Fruit fly (Drosophila melanogaster) whole organism, wandering third instar larva: Measurements from ENCODE around the gene CG32228.

ENCODE experiments used
- CrebA ChIP-seq: fragments of 200-800 bp; sonication (Bioruptor generic); optimal IDR thresholded peaks from 2 replicates; lab custom pipeline; 2016; ENCODE audit warnings: missing biosample characterization, mild to moderate bottlenecking, missing genetic modification characterization, borderline replicate concordance
- Dif ChIP-seq: fragments of 200-275, 200-300 bp; sonication (Bioruptor generic); optimal IDR thresholded peaks from 2 replicates; lab custom pipeline; 2018; ENCODE audit warnings: missing biosample characterization, missing genetic modification characterization; ENCODE audit not compliant: partially characterized antibody
- Jra ChIP-seq: sonication (Bioruptor generic); optimal IDR thresholded peaks from 2 replicates; lab custom pipeline; 2016; ENCODE audit warnings: missing biosample characterization, missing genetic modification characterization
- Mio ChIP-seq: sonication (Bioruptor generic); optimal IDR thresholded peaks from 2 replicates; lab custom pipeline; 2016; ENCODE audit warnings: missing biosample characterization, missing genetic modification characterization
- Myc ChIP-seq: fragments of >200 bp; optimal IDR thresholded peaks from 2 replicates; lab custom pipeline; 2017
- OdsH ChIP-seq: fragments of 200-800 bp; sonication (Bioruptor generic); optimal IDR thresholded peaks from 2 replicates; lab custom pipeline; 2016; ENCODE audit warnings: missing biosample characterization, mild to moderate bottlenecking, missing genetic modification characterization
- dsf ChIP-seq: sonication (Bioruptor generic); optimal IDR thresholded peaks from 2 replicates; lab custom pipeline; 2016; ENCODE audit warnings: missing biosample characterization, missing genetic modification characterization, borderline replicate concordance
- lola ChIP-seq: fragments of >200 bp; optimal IDR thresholded peaks from 2 replicates; lab custom pipeline; 2017; ENCODE audit warnings: missing biosample characterization, missing genetic modification characterization
- pan ChIP-seq: fragments of >200 bp; optimal IDR thresholded peaks from 2 replicates; lab custom pipeline; 2017
- rgr ChIP-seq: fragments of 200-800 bp; sonication (Bioruptor generic); optimal IDR thresholded peaks from 3 replicates; lab custom pipeline; 2016; ENCODE audit warnings: missing biosample characterization, mild to moderate bottlenecking, missing genetic modification characterization
- tai ChIP-seq: sonication (Bioruptor generic); optimal IDR thresholded peaks from 2 replicates; lab custom pipeline; 2016; ENCODE audit warnings: missing biosample characterization, missing genetic modification characterization
- usp ChIP-seq: fragments of >200 bp; optimal IDR thresholded peaks from 2 replicates; lab custom pipeline; 2017; ENCODE audit warnings: missing biosample characterization, missing genetic modification characterization
- woc ChIP-seq: sonication (Bioruptor generic); optimal IDR thresholded peaks from 2 replicates; lab custom pipeline; 2016; ENCODE audit warnings: missing biosample characterization, mild to moderate bottlenecking, missing genetic modification characterization

DNA sequence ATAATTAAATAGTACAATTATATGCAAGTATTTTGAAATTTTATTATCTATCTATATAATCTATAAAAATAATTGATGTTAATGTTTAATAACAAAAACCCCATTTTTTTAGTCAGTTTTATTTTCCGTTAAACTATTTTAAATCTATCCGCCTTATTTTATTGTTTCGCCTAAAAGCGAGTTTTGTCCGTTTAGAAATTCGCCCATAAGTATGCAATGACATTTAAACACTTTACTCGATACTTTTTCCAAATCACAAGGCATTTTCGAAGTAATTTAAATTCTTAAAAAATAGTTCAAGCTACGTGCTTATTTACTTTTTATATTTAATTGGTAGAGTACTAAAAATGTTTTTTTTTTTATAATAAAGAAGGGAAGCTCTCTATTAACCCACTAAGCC, 44.7 kb upstream of the CG32228 start:
- TF ChIP-seq Dif (GFP tag; lab: Kevin White, UChicago) (peak; percentile 11), Mio (GFP tag; lab: Kevin White, UChicago) (no peak), pan (lab: Kevin White, UChicago) (no peak), woc (no peak), rgr (GFP tag; lab: Kevin White, UChicago) (no peak), Myc (lab: Kevin White, UChicago) (peak; percentile 72), usp (GFP tag; lab: Kevin White, UChicago) (no peak), lola (GFP tag; lab: Kevin White, UChicago) (no peak), OdsH (GFP tag; lab: Kevin White, UChicago) (no peak), dsf (GFP tag; lab: Kevin White, UChicago) (no peak), CrebA (GFP tag; lab: Kevin White, UChicago) (no peak), Jra (GFP tag; lab: Kevin White, UChicago) (no peak), tai (GFP tag; lab: Kevin White, UChicago) (no peak)
